Worm (Caenorhabditis elegans) whole organism, young adult: Measurements from ENCODE around the gene sds-22.

Experiments used
- B0019.2 ChIP-seq: fragments of 200-800 bp; sonication (Bioruptor generic); conservative IDR thresholded peaks from 2 replicates; pipeline ENCODE4 v1.3.6; 2022; ENCODE audit warnings: missing genetic modification reagents, missing genetic modification characterization, missing compliant biosample characterization
- B0261.1 ChIP-seq: sonication (generic microtip); optimal IDR thresholded peaks from 2 replicates; lab custom pipeline; 2016; ENCODE audit warnings: mild to moderate bottlenecking, missing genetic modification characterization, moderate library complexity, missing compliant biosample characterization
- B0336.3 ChIP-seq: fragments of 200-800 bp; sonication (Bioruptor generic); IDR thresholded peaks from 2 replicates; pipeline ENCODE4 v1.3.6; 2022; ENCODE audit warnings: missing genetic modification characterization, missing compliant biosample characterization
- D2030.7 ChIP-seq: fragments of 200-800 bp; sonication (Bioruptor generic); IDR thresholded peaks from 2 replicates; pipeline ENCODE4 v1.3.6; 2022; ENCODE audit warnings: missing genetic modification reagents, missing genetic modification characterization, missing compliant biosample characterization
- F39B2.1 ChIP-seq: fragments of 200-800 bp; sonication (Bioruptor generic); IDR thresholded peaks from 2 replicates; pipeline ENCODE4 v1.3.6; 2022; ENCODE audit warnings: missing genetic modification reagents, missing genetic modification characterization, missing compliant biosample characterization
- K11D2.4 ChIP-seq: fragments of 200-800 bp; sonication (Bioruptor generic); IDR thresholded peaks from 2 replicates; pipeline ENCODE4 v1.3.6; 2022; ENCODE audit warnings: missing genetic modification reagents, missing genetic modification characterization, missing compliant biosample characterization
- Y53F4B.3 ChIP-seq: fragments of 200-800 bp; sonication (Bioruptor generic); IDR thresholded peaks from 2 replicates; pipeline ENCODE4 v1.3.6; 2022; ENCODE audit warnings: missing genetic modification reagents, missing genetic modification characterization, missing compliant biosample characterization
- Y56A3A.18 ChIP-seq: fragments of 200-800 bp; sonication (Bioruptor generic); IDR thresholded peaks from 2 replicates; pipeline ENCODE4 v1.3.6; 2022; ENCODE audit warnings: missing genetic modification reagents, missing genetic modification characterization, missing compliant biosample characterization
- Y67H2A.10 ChIP-seq: fragments of 200-800 bp; sonication (Bioruptor generic); conservative IDR thresholded peaks from 2 replicates; pipeline ENCODE4 v1.3.6; 2022; ENCODE audit warnings: missing genetic modification reagents, missing genetic modification characterization, missing compliant biosample characterization
- Y95B8A.8 ChIP-seq: fragments of 200-800 bp; sonication (Bioruptor generic); IDR thresholded peaks from 2 replicates; pipeline ENCODE4 v1.3.6; 2022; ENCODE audit warnings: missing genetic modification reagents, missing genetic modification characterization, missing compliant biosample characterization
- aptf-2 ChIP-seq: fragments of 200-800 bp; sonication (Bioruptor generic); conservative IDR thresholded peaks from 2 replicates; pipeline ENCODE4 v1.3.6; 2022; ENCODE audit warnings: missing genetic modification reagents, missing genetic modification characterization, missing compliant biosample characterization
- aptf-3 ChIP-seq: fragments of 200-800 bp; sonication (Bioruptor generic); IDR thresholded peaks from 2 replicates; pipeline ENCODE4 v1.3.6; 2022; ENCODE audit warnings: missing genetic modification characterization, missing compliant biosample characterization
- athp-1 ChIP-seq: sonication (generic microtip); optimal IDR thresholded peaks from 2 replicates; lab custom pipeline; 2017; ENCODE audit warnings: mild to moderate bottlenecking, missing genetic modification characterization, missing compliant biosample characterization
- attf-3 ChIP-seq: fragments of 200-800 bp; sonication (Bioruptor generic); conservative IDR thresholded peaks from 2 replicates; pipeline ENCODE4 v1.3.6; 2022; ENCODE audit warnings: missing genetic modification reagents, missing genetic modification characterization, missing compliant biosample characterization
- attf-6 ChIP-seq: fragments of 200-800 bp; sonication (Bioruptor generic); IDR thresholded peaks from 2 replicates; pipeline ENCODE4 v1.3.6; 2022; ENCODE audit warnings: missing genetic modification reagents, missing genetic modification characterization, missing compliant biosample characterization
- bed-2 ChIP-seq: fragments of 200-800 bp; sonication (Bioruptor generic); IDR thresholded peaks from 2 replicates; pipeline ENCODE4 v1.3.6; 2022; ENCODE audit warnings: missing genetic modification reagents, missing genetic modification characterization, missing compliant biosample characterization
- ceh-40 ChIP-seq: fragments of 200-800 bp; sonication (Bioruptor generic); IDR thresholded peaks from 2 replicates; pipeline ENCODE4 v1.3.6; 2022; ENCODE audit warnings: missing genetic modification characterization, missing compliant biosample characterization
- ceh-58 ChIP-seq: fragments of 200-800 bp; sonication (Bioruptor generic); IDR thresholded peaks from 2 replicates; pipeline ENCODE4 v1.3.6; 2022; ENCODE audit warnings: missing genetic modification characterization, missing compliant biosample characterization
- ceh-79 ChIP-seq: sonication (generic microtip); optimal IDR thresholded peaks from 2 replicates; lab custom pipeline; 2017; ENCODE audit warnings: mild to moderate bottlenecking, missing genetic modification characterization, missing compliant biosample characterization
- ceh-91 ChIP-seq: fragments of 200-800 bp; sonication (Bioruptor generic); IDR thresholded peaks from 2 replicates; pipeline ENCODE4 v1.3.6; 2022; ENCODE audit warnings: missing genetic modification reagents, missing genetic modification characterization, missing compliant biosample characterization
- chd-7 ChIP-seq: sonication (generic microtip); optimal IDR thresholded peaks from 2 replicates; lab custom pipeline; 2016; ENCODE audit warnings: mild to moderate bottlenecking, missing genetic modification characterization, moderate library complexity, missing compliant biosample characterization
- efl-1 ChIP-seq: fragments of 150-350 bp; optimal IDR thresholded peaks from 2 replicates; lab custom pipeline; 2014; ENCODE audit warnings: missing biosample characterization, missing genetic modification reagents, missing genetic modification characterization
- gei-17 ChIP-seq: fragments of 200-800 bp; sonication (Bioruptor generic); optimal IDR thresholded peaks from 2 replicates; lab custom pipeline; 2018; ENCODE audit warnings: mild to moderate bottlenecking, missing genetic modification characterization, missing compliant biosample characterization
- him-1 ChIP-seq: sonication (generic microtip); optimal IDR thresholded peaks from 2 replicates; lab custom pipeline; 2016; ENCODE audit warnings: missing genotype, missing genetic modification reagents, missing genetic modification characterization, missing compliant biosample characterization
- hmg-20 ChIP-seq: fragments of 200-800 bp; sonication (Bioruptor generic); IDR thresholded peaks from 2 replicates; pipeline ENCODE4 v1.3.6; 2022; ENCODE audit warnings: missing genetic modification reagents, missing genetic modification characterization, missing compliant biosample characterization
- hrde-1 ChIP-seq: sonication (generic microtip); optimal IDR thresholded peaks from 2 replicates; lab custom pipeline; 2016; ENCODE audit warnings: missing genetic modification characterization, mild to moderate bottlenecking, missing compliant biosample characterization, moderate library complexity, missing genotype, missing genetic modification reagents, borderline replicate concordance
- hsf-1 ChIP-seq: fragments of 200-800 bp; sonication (Bioruptor generic); IDR thresholded peaks from 2 replicates; pipeline ENCODE4 v1.3.6; 2022; ENCODE audit warnings: missing genetic modification reagents, missing genetic modification characterization, missing compliant biosample characterization
- lin-26 ChIP-seq: fragments of 200-800 bp; sonication (Bioruptor generic); IDR thresholded peaks from 2 replicates; pipeline ENCODE4 v1.3.6; 2022; ENCODE audit warnings: missing genetic modification reagents, missing genetic modification characterization, missing compliant biosample characterization
- lin-35 ChIP-seq, 3 experiments: fragments of 150-350 bp in 2 of 3; sonication (generic microtip) in 1 of 3; optimal IDR thresholded peaks; 2 replicates each; lab custom pipeline; 2014 to 2018; ENCODE audit warnings: missing biosample characterization in 3 of 3, missing genetic modification characterization in 3 of 3, missing genetic modification reagents in 3 of 3
- lin-40 ChIP-seq: sonication (generic microtip); optimal IDR thresholded peaks from 2 replicates; lab custom pipeline; 2016; ENCODE audit warnings: missing genetic modification characterization, mild to moderate bottlenecking, missing compliant biosample characterization, missing genotype, missing genetic modification reagents
- lin-54 ChIP-seq: fragments of 200-800 bp; sonication (Bioruptor generic); optimal IDR thresholded peaks from 2 replicates; lab custom pipeline; 2018; ENCODE audit warnings: mild to moderate bottlenecking, missing genetic modification characterization, missing compliant biosample characterization
- lir-1 ChIP-seq: fragments of 200-800 bp; sonication (Bioruptor generic); conservative IDR thresholded peaks from 2 replicates; pipeline ENCODE4 v1.3.6; 2022; ENCODE audit warnings: missing genetic modification reagents, missing genetic modification characterization, missing compliant biosample characterization
- lsl-1 ChIP-seq: fragments of 200-800 bp; sonication (Bioruptor generic); optimal IDR thresholded peaks from 2 replicates; lab custom pipeline; 2018; ENCODE audit warnings: mild to moderate bottlenecking, missing genetic modification characterization, moderate library complexity, missing compliant biosample characterization
- lsy-27 ChIP-seq: sonication (generic microtip); optimal IDR thresholded peaks from 2 replicates; lab custom pipeline; 2017; ENCODE audit warnings: missing genetic modification characterization, mild to moderate bottlenecking, missing compliant biosample characterization, antibody characterized with exemption, missing genotype, borderline replicate concordance; ENCODE audit not compliant: insufficient read depth
- madf-10 ChIP-seq: sonication (generic microtip); optimal IDR thresholded peaks from 2 replicates; lab custom pipeline; 2016; ENCODE audit warnings: mild to moderate bottlenecking, missing genetic modification characterization, missing compliant biosample characterization
- madf-3 ChIP-seq: fragments of 200-800 bp; sonication (Bioruptor generic); IDR thresholded peaks from 2 replicates; pipeline ENCODE4 v1.3.6; 2022; ENCODE audit warnings: missing genetic modification reagents, missing genetic modification characterization, missing compliant biosample characterization
- madf-6 ChIP-seq: fragments of 200-800 bp; sonication (Bioruptor generic); IDR thresholded peaks from 2 replicates; pipeline ENCODE4 v1.3.6; 2022; ENCODE audit warnings: missing genetic modification reagents, missing genetic modification characterization, missing compliant biosample characterization
- madf-8 ChIP-seq: fragments of 200-800 bp; sonication (Bioruptor generic); conservative IDR thresholded peaks from 2 replicates; pipeline ENCODE4 v1.3.6; 2022; ENCODE audit warnings: missing genetic modification reagents, missing genetic modification characterization, missing compliant biosample characterization
- mcd-1 ChIP-seq: fragments of 200-800 bp; sonication (Bioruptor generic); IDR thresholded peaks from 2 replicates; pipeline ENCODE4 v1.3.6; 2022; ENCODE audit warnings: missing genetic modification reagents, missing genetic modification characterization, missing compliant biosample characterization
- mes-4 ChIP-seq: sonication (generic microtip); optimal IDR thresholded peaks from 2 replicates; lab custom pipeline; 2016; ENCODE audit warnings: missing genotype, missing genetic modification characterization, missing compliant biosample characterization
- nfya-1 ChIP-seq: sonication (generic microtip); optimal IDR thresholded peaks from 2 replicates; lab custom pipeline; 2017; ENCODE audit warnings: antibody characterized with exemption, missing compliant biosample characterization, missing genetic modification characterization, borderline replicate concordance; ENCODE audit not compliant: insufficient read depth
- nhr-27 ChIP-seq: fragments of 200-800 bp; sonication (Bioruptor generic); optimal IDR thresholded peaks from 2 replicates; lab custom pipeline; 2018; ENCODE audit warnings: mild to moderate bottlenecking, missing genetic modification characterization, moderate library complexity, missing compliant biosample characterization
- rcor-1 ChIP-seq: fragments of 200-800 bp; sonication (Bioruptor generic); IDR thresholded peaks from 2 replicates; pipeline ENCODE4 v1.3.6; 2022; ENCODE audit warnings: missing genetic modification reagents, missing genetic modification characterization, missing compliant biosample characterization
- rec-8 ChIP-seq, 2 experiments: sonication (generic microtip); optimal IDR thresholded peaks; 2 replicates each; lab custom pipeline; 2016; ENCODE audit warnings: mild to moderate bottlenecking in 2 of 2, missing genetic modification characterization in 2 of 2, missing genetic modification reagents in 2 of 2, missing genotype in 2 of 2, missing biosample characterization in 1 of 2, missing compliant biosample characterization in 1 of 2, moderate library complexity in 1 of 2
- rpc-1 ChIP-seq, 2 experiments: fragments of 150-350 bp in 1 of 2; sonication (generic microtip) in 1 of 2; optimal IDR thresholded peaks; 2 replicates each; lab custom pipeline; 2014 to 2018; ENCODE audit warnings: missing biosample characterization in 1 of 2, missing genetic modification characterization in 1 of 2, missing genetic modification reagents in 1 of 2, missing genotype in 1 of 2
- sdz-38 ChIP-seq: sonication (generic microtip); optimal IDR thresholded peaks from 2 replicates; lab custom pipeline; 2016; ENCODE audit warnings: missing genotype, missing genetic modification characterization, missing compliant biosample characterization
- sptf-2 ChIP-seq: fragments of 200-800 bp; sonication (Bioruptor generic); optimal IDR thresholded peaks from 2 replicates; lab custom pipeline; 2018; ENCODE audit warnings: mild to moderate bottlenecking, missing genetic modification characterization, missing compliant biosample characterization
- ztf-28 ChIP-seq: fragments of 200-800 bp; sonication (Bioruptor generic); IDR thresholded peaks from 2 replicates; pipeline ENCODE4 v1.3.6; 2022; ENCODE audit warnings: missing genetic modification reagents, missing genetic modification characterization, missing compliant biosample characterization

Gene sds-22

ce11 chrII:7816163-7816776, 41.9 kb upstream of the sds-22 start, which contains the start of gene cki-2:
cki-2 (plus strand) TSS chrII:7816499.
- TF ChIP-seq rpc-1 (optimal IDR thresholded peaks at IDR 0.05; lab: Kevin White, UChicago): no peak
- TF ChIP-seq rpc-1 (tag; optimal IDR thresholded peaks at IDR 0.05; lab: Kevin White, UChicago): no peak
- no peak for TF ChIP-seq rec-8 (tag; optimal IDR thresholded peaks at IDR 0.05; lab: Kevin White, UChicago)
- no peak for TF ChIP-seq attf-3
- TF ChIP-seq sdz-38 (tag; lab: Kevin White, UChicago): no peak
- no peak for TF ChIP-seq ztf-28 (GFP tag; lab: Robert Waterston, UW)
- no peak for TF ChIP-seq lin-35 (GFP tag; optimal IDR thresholded peaks at IDR 0.05; lab: Kevin White, UChicago)
- peak; percentile 37; the same call in 1 of the 2 replicates for TF ChIP-seq D2030.7 (GFP tag; lab: Robert Waterston, UW)
- no peak for TF ChIP-seq chd-7 (tag; lab: Kevin White, UChicago)
- no peak for TF ChIP-seq nhr-27
- no peak for TF ChIP-seq lsy-27 (tag; lab: Kevin White, UChicago)
- TF ChIP-seq B0019.2 (GFP tag; lab: Robert Waterston, UW): no peak
- no peak for TF ChIP-seq madf-10 (tag; lab: Kevin White, UChicago)
- TF ChIP-seq aptf-3: no peak
- TF ChIP-seq rcor-1 (GFP tag; lab: Robert Waterston, UW): no peak
- peak; percentile 69 for TF ChIP-seq madf-8 (GFP tag; lab: Robert Waterston, UW)
- no peak for TF ChIP-seq lir-1 (GFP tag; lab: Robert Waterston, UW)
- no peak for TF ChIP-seq hmg-20 (GFP tag; lab: Robert Waterston, UW)
- peak; percentile 90 for TF ChIP-seq madf-6 (GFP tag; lab: Robert Waterston, UW)
- TF ChIP-seq lin-40 (tag; lab: Kevin White, UChicago): no peak
- no peak for TF ChIP-seq hsf-1 (GFP tag; lab: Robert Waterston, UW)
- TF ChIP-seq athp-1: no peak
- no peak for TF ChIP-seq aptf-2 (GFP tag; lab: Robert Waterston, UW)
- TF ChIP-seq F39B2.1 (GFP tag; lab: Robert Waterston, UW): no peak
- TF ChIP-seq mcd-1 (GFP tag; lab: Robert Waterston, UW): no peak
- TF ChIP-seq ceh-58 (GFP tag; lab: Robert Waterston, UW): no peak
- TF ChIP-seq lin-54: peak; percentile 32
- peak; percentile 48 for TF ChIP-seq lsl-1 (GFP tag; lab: Kevin White, UChicago)
- no peak for TF ChIP-seq ceh-79
- TF ChIP-seq gei-17 (GFP tag; lab: Kevin White, UChicago): no peak
- TF ChIP-seq Y95B8A.8 (GFP tag; lab: Robert Waterston, UW): no peak
- no peak for TF ChIP-seq bed-2 (GFP tag; lab: Robert Waterston, UW)
- no peak for TF ChIP-seq K11D2.4 (GFP tag; lab: Robert Waterston, UW)
- peak; percentile 87 for TF ChIP-seq efl-1 (GFP tag; lab: Kevin White, UChicago)
- TF ChIP-seq hrde-1 (tag; lab: Kevin White, UChicago): no peak
- TF ChIP-seq B0261.1 (tag; lab: Kevin White, UChicago): no peak
- no peak for TF ChIP-seq Y67H2A.10
- TF ChIP-seq him-1 (tag; lab: Kevin White, UChicago): no peak
- TF ChIP-seq madf-3 (GFP tag; lab: Robert Waterston, UW): no peak
- no peak for TF ChIP-seq Y53F4B.3 (GFP tag; lab: Robert Waterston, UW)
- TF ChIP-seq lin-26 (GFP tag; lab: Robert Waterston, UW): no peak
- no peak for TF ChIP-seq ceh-40 (GFP tag; lab: Robert Waterston, UW)
- TF ChIP-seq Y56A3A.18: no peak
- peak; percentile 42; the same call in 1 of the 2 replicates for TF ChIP-seq ceh-91 (GFP tag; lab: Robert Waterston, UW)
- no peak for TF ChIP-seq sptf-2 (GFP tag; lab: Kevin White, UChicago)
- no peak for TF ChIP-seq mes-4 (tag; lab: Kevin White, UChicago)
- TF ChIP-seq attf-6: no peak
- TF ChIP-seq B0336.3 (GFP tag; lab: Robert Waterston, UW): 0 out of 2 replicates have a peak, but pooled peaks have one; percentile 21
- no peak for TF ChIP-seq nfya-1 (tag; lab: Kevin White, UChicago)
